Fruit fly (Drosophila melanogaster): ENCODE results near the gene Rab3GAP1.

The Rab3GAP1 gene

DNA sequence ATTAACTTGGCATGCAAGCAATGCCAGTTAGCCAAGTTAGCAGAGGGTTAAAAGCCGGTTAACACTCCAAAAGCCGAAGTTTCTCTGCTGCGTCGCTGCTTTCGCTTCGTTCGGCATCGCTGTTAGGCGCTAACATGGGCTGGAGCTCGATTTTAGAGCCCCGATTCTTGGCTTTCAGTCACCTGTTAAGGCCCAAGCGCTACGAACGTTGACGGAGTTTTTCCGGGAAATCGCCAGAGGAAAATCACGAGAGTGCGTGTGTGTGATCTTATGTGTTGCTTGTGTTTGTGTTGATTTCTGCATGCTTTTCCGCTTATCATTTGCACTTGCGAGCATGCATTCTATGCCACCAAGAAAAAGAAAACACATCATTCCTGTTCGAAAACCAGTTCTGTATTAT is 56.0 kb downstream of the Rab3GAP1 start, which contains the start of gene haf (continued):
- no peak for TF ChIP-seq CG11762 (GFP tag; optimal IDR thresholded peaks at IDR 0.05; ENCODE audit: insufficient read depth)
- no peak for TF ChIP-seq CG6808 (GFP tag; optimal IDR thresholded peaks at IDR 0.05)
- no peak for TF ChIP-seq CG11902 (GFP tag; optimal IDR thresholded peaks at IDR 0.05)
- no peak for TF ChIP-seq CG10631 (GFP tag; optimal IDR thresholded peaks at IDR 0.05)
- TF ChIP-seq CG6163 (GFP tag; IDR thresholded peaks at IDR 0.05) = peak; percentile 29; the same call in 1 of the 3 replicates
- no peak for TF ChIP-seq Eip93F (GFP tag; optimal IDR thresholded peaks at IDR 0.05)
- no peak for TF ChIP-seq OdsH (GFP tag; optimal IDR thresholded peaks at IDR 0.05)
- no peak for TF ChIP-seq CG3032 (tag; optimal IDR thresholded peaks at IDR 0.05)

DNA sequence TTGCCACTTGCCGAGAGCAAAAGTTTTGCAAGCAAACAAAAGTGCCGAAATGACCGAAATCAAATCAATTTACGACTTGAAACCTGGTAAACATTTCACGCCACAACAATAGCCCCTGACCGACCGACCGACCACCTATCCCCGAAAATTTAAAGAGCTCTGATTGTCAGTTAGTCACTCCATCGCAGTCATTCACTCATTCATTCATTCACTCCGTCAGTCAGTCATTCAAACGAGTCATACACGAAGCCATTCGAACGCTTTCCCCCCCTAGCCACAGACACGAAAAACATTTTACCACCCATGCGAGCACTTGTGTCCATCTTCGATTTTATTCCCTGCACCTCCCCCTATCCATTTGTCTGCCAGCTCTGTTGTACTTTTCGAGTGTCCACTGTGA is 63.1 kb downstream of the Rab3GAP1 start:
- no peak for TF ChIP-seq CG16779 (tag; optimal IDR thresholded peaks at IDR 0.05)
- no peak for TF ChIP-seq Ets21C (GFP tag; optimal IDR thresholded peaks at IDR 0.05)
- TF ChIP-seq Sox15 (GFP tag; optimal IDR thresholded peaks at IDR 0.05) = no peak
- TF ChIP-seq CG31627 (GFP tag; optimal IDR thresholded peaks at IDR 0.05) = no peak
- TF ChIP-seq Eip93F (GFP tag; optimal IDR thresholded peaks at IDR 0.05) = no peak
- no peak for TF ChIP-seq fkh (GFP tag; optimal IDR thresholded peaks at IDR 0.05)
- TF ChIP-seq Gug (GFP tag; IDR thresholded peaks at IDR 0.05) = no peak
- TF ChIP-seq fd59A (GFP tag; optimal IDR thresholded peaks at IDR 0.05) = no peak
- TF ChIP-seq vri (GFP tag; optimal IDR thresholded peaks at IDR 0.05) = no peak
- TF ChIP-seq Lpt (GFP tag; optimal IDR thresholded peaks at IDR 0.05) = no peak
- no peak for TF ChIP-seq spab (GFP tag; optimal IDR thresholded peaks at IDR 0.05)
- no peak for TF ChIP-seq Smox (GFP tag; optimal IDR thresholded peaks at IDR 0.05)

Measured in whole organism, prepupa.